Fruit fly (Drosophila melanogaster): ENCODE data around the gene CG31676.

Gene CG31676

DNA sequence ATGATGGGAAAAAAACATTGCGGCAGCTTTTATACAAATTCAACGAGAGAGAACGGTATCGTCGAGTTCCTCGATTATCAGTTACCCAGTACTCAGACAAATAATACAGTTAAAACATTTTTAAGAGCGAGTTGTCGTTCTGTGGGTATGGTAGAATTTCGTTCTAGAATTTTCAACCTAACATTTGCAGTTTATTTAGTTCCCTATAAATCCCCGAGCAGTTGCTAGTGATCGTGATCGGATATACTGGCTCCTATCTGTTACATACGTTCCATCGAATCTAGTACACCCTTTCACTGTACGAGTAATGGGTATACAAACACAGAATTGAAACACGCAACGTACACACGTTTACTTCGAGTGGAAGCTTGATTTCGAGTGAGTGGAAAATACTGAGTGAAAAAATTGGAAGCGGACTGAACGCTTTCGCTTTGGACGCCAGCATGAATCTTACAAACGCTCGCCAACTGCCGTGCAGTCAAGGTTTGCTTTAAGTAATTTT, 24.3 kb downstream of the CG31676 start, which contains the start of gene CG9338 (continued):
- TF ChIP-seq dysf (GFP tag; IDR thresholded peaks at IDR 0.05) (peak; percentile 85), TFAM (GFP tag; optimal IDR thresholded peaks at IDR 0.05) (peak; percentile 68), dpn (GFP tag; optimal IDR thresholded peaks at IDR 0.05) (peak; percentile 85 to 86), CG8089 (GFP tag; optimal IDR thresholded peaks at IDR 0.05) (peak; percentile 73), gt (GFP tag; IDR thresholded peaks at IDR 0.05) (peak; percentile 76), Dll (GFP tag; IDR thresholded peaks at IDR 0.05; ENCODE audit: partially characterized antibody) (no peak), Gug (GFP tag; IDR thresholded peaks at IDR 0.05) (peak; percentile 87), insv (GFP tag; optimal IDR thresholded peaks at IDR 0.05) (peak in 1 of 2 experiments; percentile 24), CG6654 (GFP tag; optimal IDR thresholded peaks at IDR 0.05) (peak; percentile 80), CG13123 (GFP tag; optimal IDR thresholded peaks at IDR 0.05) (peak; percentile 47), Lhr (GFP tag; optimal IDR thresholded peaks at IDR 0.05) (peak; percentile 13), D (optimal IDR thresholded peaks at IDR 0.05) (no peak), D (GFP tag; optimal IDR thresholded peaks at IDR 0.05) (peak; percentile 86), slou (GFP tag; optimal IDR thresholded peaks at IDR 0.05) (peak; percentile 47), Dad (GFP tag; optimal IDR thresholded peaks at IDR 0.05) (peak; percentile 69), Poxn (GFP tag; IDR thresholded peaks at IDR 0.05) (no peak), Dip2 (GFP tag; IDR thresholded peaks at IDR 0.05) (no peak), eve (GFP tag; optimal IDR thresholded peaks at IDR 0.05) (peak in 1 of 2 experiments; percentile 97), jigr1 (GFP tag; IDR thresholded peaks at IDR 0.05) (peak; percentile 74; the same call in 2 of the 3 replicates), crc (GFP tag; optimal IDR thresholded peaks at IDR 0.05) (peak; percentile 66), CG6683 (GFP tag; optimal IDR thresholded peaks at IDR 0.05) (peak; percentile 88), CG5953 (GFP tag; IDR thresholded peaks at IDR 0.05) (peak; percentile 21; the same call in 1 of the 2 replicates), CG10431 (GFP tag; optimal IDR thresholded peaks at IDR 0.05) (peak; percentile 35), CG31441 (GFP tag; IDR thresholded peaks at IDR 0.05) (peak; percentile 97), CG2202 (tag; optimal IDR thresholded peaks at IDR 0.05) (peak; percentile 70), fru (optimal IDR thresholded peaks at IDR 0.05) (no peak), hth (optimal IDR thresholded peaks at IDR 0.05) (no peak), CG4617 (GFP tag; optimal IDR thresholded peaks at IDR 0.05; ENCODE audit: borderline replicate concordance) (peak; percentile 16), so (GFP tag; IDR thresholded peaks at IDR 0.05) (peak; percentile 84), cad (GFP tag; optimal IDR thresholded peaks at IDR 0.05) (no peak), Opbp (GFP tag; IDR thresholded peaks at IDR 0.05; ENCODE audit: partially characterized antibody) (no peak), CG14050 (GFP tag; IDR thresholded peaks at IDR 0.05) (peak; percentile 60), CG10147 (GFP tag; optimal IDR thresholded peaks at IDR 0.05) (peak; percentile 72), chn (GFP tag; optimal IDR thresholded peaks at IDR 0.05) (peak; percentile 75), CG8944 (GFP tag; optimal IDR thresholded peaks at IDR 0.05) (peak; percentile 75), ac (GFP tag; optimal IDR thresholded peaks at IDR 0.05) (no peak), Chrac-16 (GFP tag; optimal IDR thresholded peaks at IDR 0.05) (peak; percentile 64), sd (tag; optimal IDR thresholded peaks at IDR 0.05) (peak; percentile 88), pita (GFP tag; optimal IDR thresholded peaks at IDR 0.05) (no peak), sens (GFP tag) (peak; percentile 96), twi (tag; optimal IDR thresholded peaks at IDR 0.05) (peak; percentile 46), Nf-YA (GFP tag; IDR thresholded peaks at IDR 0.05) (0 out of 2 replicates have a peak, but pooled peaks have one; percentile 40), ab (GFP tag; optimal IDR thresholded peaks at IDR 0.05) (peak; percentile 55), Hr78 (GFP tag; optimal IDR thresholded peaks at IDR 0.05) (peak in 1 of 2 experiments; percentile 57), CG3838 (GFP tag; optimal IDR thresholded peaks at IDR 0.05) (peak; percentile 62), CG15601 (tag; optimal IDR thresholded peaks at IDR 0.05) (peak; percentile 79), CG12104 (GFP tag; optimal IDR thresholded peaks at IDR 0.05) (peak; percentile 74), CTCF (GFP tag; optimal IDR thresholded peaks at IDR 0.05) (peak; percentile 54), CG16779 (GFP tag; IDR thresholded peaks at IDR 0.05) (peak; percentile 82), al (GFP tag; IDR thresholded peaks at IDR 0.05) (peak; percentile 84; the same call in 1 of the 2 replicates), CG1602 (GFP tag; optimal IDR thresholded peaks at IDR 0.05) (peak; percentile 64), Hmx (GFP tag; optimal IDR thresholded peaks at IDR 0.05) (peak; percentile 60), repo (GFP tag; optimal IDR thresholded peaks at IDR 0.05) (peak; percentile 76)

All from whole organism, embryonic.